Fruit fly (Drosophila melanogaster) whole organism, embryonic: ENCODE measurements around the gene Muc30E.

Experiments used
- Bdp1 ChIP-seq: fragments of 200-800 bp; sonication (Bioruptor generic); optimal IDR thresholded peaks from 3 replicates; lab custom pipeline; 2016; ENCODE audit warnings: missing biosample characterization, missing genetic modification characterization
- Bgb ChIP-seq: fragments of 200-800 bp; sonication (Bioruptor generic); IDR thresholded peaks from 2 replicates; pipeline ENCODE4 v1.3.6; 2022; ENCODE audit warnings: missing biosample characterization, missing genetic modification characterization; ENCODE audit not compliant: partially characterized antibody
- BtbVII ChIP-seq: fragments of 200-800 bp; sonication (Bioruptor generic); optimal IDR thresholded peaks from 3 replicates; lab custom pipeline; 2017; ENCODE audit warnings: missing biosample characterization, mild to moderate bottlenecking, missing genetic modification characterization
- CG10321 ChIP-seq: fragments of 200-800 bp; sonication (Bioruptor generic); IDR thresholded peaks from 2 replicates; pipeline ENCODE4 v1.3.6; 2022; ENCODE audit warnings: missing biosample characterization, missing genetic modification characterization
- CG12659 ChIP-seq: fragments of 200-800 bp; sonication (Bioruptor generic); optimal IDR thresholded peaks from 3 replicates; lab custom pipeline; 2017; ENCODE audit warnings: mild to moderate bottlenecking, missing biosample characterization, missing genetic modification reagents, missing genetic modification characterization
- CG12942 ChIP-seq: fragments of 200-800 bp; sonication (Bioruptor generic); optimal IDR thresholded peaks from 3 replicates; lab custom pipeline; 2016; ENCODE audit warnings: missing biosample characterization, missing genetic modification characterization
- CG14050 ChIP-seq: fragments of 200-800 bp; sonication (Bioruptor generic); IDR thresholded peaks from 3 replicates; pipeline ENCODE4 v1.3.6; 2022; ENCODE audit warnings: missing biosample characterization, missing genetic modification characterization
- CG14710 ChIP-seq: fragments of 200-800 bp; sonication (Bioruptor generic); optimal IDR thresholded peaks from 3 replicates; lab custom pipeline; 2019; ENCODE audit warnings: missing biosample characterization, mild to moderate bottlenecking, missing genetic modification characterization, moderate library complexity
- CG15479 ChIP-seq: fragments of 200-800 bp; sonication (Bioruptor generic); optimal IDR thresholded peaks from 3 replicates; lab custom pipeline; 2019; ENCODE audit warnings: missing biosample characterization, mild to moderate bottlenecking, missing genetic modification characterization, moderate library complexity
- CG1603 ChIP-seq: fragments of 200-800 bp; sonication (Bioruptor generic); optimal IDR thresholded peaks from 2 replicates; lab custom pipeline; 2019; ENCODE audit warnings: missing biosample characterization, mild to moderate bottlenecking, missing genetic modification characterization, moderate library complexity
- CG1832 ChIP-seq: fragments of 200-800 bp; sonication (Bioruptor generic); optimal IDR thresholded peaks from 2 replicates; lab custom pipeline; 2017; ENCODE audit warnings: missing biosample characterization, mild to moderate bottlenecking, missing genetic modification characterization, inconsistent platforms
- CG2199 ChIP-seq: fragments of 200-800 bp; sonication (Bioruptor generic); IDR thresholded peaks from 3 replicates; pipeline ENCODE4 v1.3.6; 2022; ENCODE audit warnings: missing biosample characterization, missing genetic modification characterization
- CG2712 ChIP-seq: fragments of 200-800 bp; optimal IDR thresholded peaks from 3 replicates; lab custom pipeline; 2019; ENCODE audit warnings: missing biosample characterization, mild to moderate bottlenecking, missing genetic modification characterization, moderate library complexity
- CG2875 ChIP-seq: fragments of 200-800 bp; sonication (Bioruptor generic); optimal IDR thresholded peaks from 2 replicates; lab custom pipeline; 2017; ENCODE audit warnings: missing biosample characterization, mild to moderate bottlenecking, missing genetic modification characterization, missing genetic modification reagents
- CG30020 ChIP-seq: fragments of 200-800 bp; optimal IDR thresholded peaks from 2 replicates; lab custom pipeline; 2019; ENCODE audit warnings: missing biosample characterization, mild to moderate bottlenecking, missing genetic modification characterization, moderate library complexity
- CG34422 ChIP-seq: fragments of 200-800 bp; sonication (Bioruptor generic); IDR thresholded peaks from 3 replicates; pipeline ENCODE4 v1.3.6; 2022; ENCODE audit warnings: missing biosample characterization, missing genetic modification characterization
- CG3726 ChIP-seq: fragments of 200-800 bp; sonication (Bioruptor generic); IDR thresholded peaks from 3 replicates; pipeline ENCODE4, ENCODE4 v1.3.6; 2022; ENCODE audit warnings: missing biosample characterization, missing genetic modification characterization
- CG3995 ChIP-seq: fragments of 200-800 bp; sonication (Bioruptor generic); optimal IDR thresholded peaks from 3 replicates; lab custom pipeline; 2016; ENCODE audit warnings: missing biosample characterization, missing genetic modification characterization
- CG5180 ChIP-seq: fragments of 200-800 bp; sonication (Bioruptor generic); optimal IDR thresholded peaks from 3 replicates; lab custom pipeline; 2017; ENCODE audit warnings: missing biosample characterization, missing genetic modification characterization, mild to moderate bottlenecking, moderate library complexity, missing genetic modification reagents
- CG6683 ChIP-seq: fragments of 200-800 bp; sonication (Bioruptor generic); optimal IDR thresholded peaks from 2 replicates; lab custom pipeline; 2017; ENCODE audit warnings: missing biosample characterization, mild to moderate bottlenecking, missing genetic modification characterization, missing genetic modification reagents
- CG7987 ChIP-seq: fragments of 200-800 bp; sonication (Bioruptor generic); optimal IDR thresholded peaks from 2 replicates; lab custom pipeline; 2018; ENCODE audit warnings: missing biosample characterization, mild to moderate bottlenecking, missing genetic modification characterization, moderate library complexity
- CG8281 ChIP-seq: fragments of 200-800 bp; sonication (Bioruptor generic); optimal IDR thresholded peaks from 2 replicates; lab custom pipeline; 2018; ENCODE audit warnings: missing biosample characterization, mild to moderate bottlenecking, missing genetic modification characterization, moderate library complexity
- CG9727 ChIP-seq: fragments of 200-800 bp; sonication (Bioruptor generic); optimal IDR thresholded peaks from 3 replicates; lab custom pipeline; 2017; ENCODE audit warnings: missing biosample characterization, mild to moderate bottlenecking, missing genetic modification characterization
- Dref ChIP-seq: fragments of 200-800 bp; sonication (Bioruptor generic); IDR thresholded peaks from 2 replicates; pipeline ENCODE4 v1.3.6; 2022; ENCODE audit warnings: missing biosample characterization, missing genetic modification characterization
- Ets97D ChIP-seq: fragments of 200-800 bp; sonication (Bioruptor generic); optimal IDR thresholded peaks from 3 replicates; lab custom pipeline; 2016; ENCODE audit warnings: missing biosample characterization, missing genetic modification characterization
- Fer2 ChIP-seq: fragments of 200-800 bp; sonication (Bioruptor generic); optimal IDR thresholded peaks from 2 replicates; lab custom pipeline; 2018; ENCODE audit warnings: missing biosample characterization, mild to moderate bottlenecking, missing genetic modification characterization, moderate library complexity
- Gsc ChIP-seq: fragments of 200-800 bp; sonication (Bioruptor generic); IDR thresholded peaks from 2 replicates; pipeline ENCODE4 v1.3.6; 2022; ENCODE audit warnings: missing biosample characterization, missing genetic modification characterization
- Gug ChIP-seq: fragments of 200-800 bp; sonication (Bioruptor generic); IDR thresholded peaks from 4 replicates; pipeline ENCODE4 v1.3.6; 2022; ENCODE audit warnings: missing biosample characterization, missing genetic modification characterization
- Hey ChIP-seq: fragments of 200-800 bp; sonication (Bioruptor generic); optimal IDR thresholded peaks from 3 replicates; lab custom pipeline; 2018; ENCODE audit warnings: missing biosample characterization, mild to moderate bottlenecking, missing genetic modification characterization
- MBD-R2 ChIP-seq: fragments of 200-800 bp; sonication (Bioruptor generic); IDR thresholded peaks from 2 replicates; pipeline ENCODE4 v1.3.6; 2022; ENCODE audit warnings: missing biosample characterization, missing genetic modification characterization
- MESR4 ChIP-seq: fragments of 200-800 bp; sonication (Bioruptor generic); optimal IDR thresholded peaks from 2 replicates; lab custom pipeline; 2018; ENCODE audit warnings: missing biosample characterization, mild to moderate bottlenecking, missing genetic modification characterization, moderate library complexity
- Meics ChIP-seq: fragments of 200-800 bp; sonication (Bioruptor generic); optimal IDR thresholded peaks from 2 replicates; lab custom pipeline; 2017; ENCODE audit warnings: missing biosample characterization, mild to moderate bottlenecking, missing genetic modification characterization
- Myb ChIP-seq: fragments of 200-800 bp; sonication (Bioruptor generic); optimal IDR thresholded peaks from 2 replicates; lab custom pipeline; 2016; ENCODE audit warnings: missing biosample characterization, missing genetic modification characterization
- NC2β ChIP-seq: fragments of 200-800 bp; sonication (Bioruptor generic); optimal IDR thresholded peaks from 2 replicates; lab custom pipeline; 2016; ENCODE audit warnings: missing biosample characterization, missing genetic modification characterization
- NFAT ChIP-seq: fragments of 200-800 bp; sonication (Bioruptor generic); IDR thresholded peaks from 2 replicates; pipeline ENCODE4 v1.3.6; 2022; ENCODE audit warnings: missing biosample characterization, missing genetic modification characterization
- Opbp ChIP-seq: fragments of 200-800 bp; sonication (Bioruptor generic); IDR thresholded peaks from 3 replicates; pipeline ENCODE4 v1.3.6; 2022; ENCODE audit warnings: missing biosample characterization, missing genetic modification characterization; ENCODE audit not compliant: partially characterized antibody
- Sin3A ChIP-seq: fragments of >200 bp; optimal IDR thresholded peaks from 2 replicates; lab custom pipeline; 2018
- ab ChIP-seq: fragments of 200-800 bp; sonication (Bioruptor generic); optimal IDR thresholded peaks from 2 replicates; lab custom pipeline; 2016; ENCODE audit warnings: missing biosample characterization, missing genetic modification characterization
- cas ChIP-seq: fragments of 200-800 bp; sonication (Bioruptor generic); IDR thresholded peaks from 2 replicates; pipeline ENCODE4 v1.3.6; 2022; ENCODE audit warnings: missing biosample characterization, missing genetic modification characterization
- chinmo ChIP-seq: fragments of 200-800 bp; sonication (Bioruptor generic); IDR thresholded peaks from 4 replicates; pipeline ENCODE4 v1.3.6; 2022; ENCODE audit warnings: missing biosample characterization, missing genetic modification characterization; ENCODE audit not compliant: partially characterized antibody
- dan ChIP-seq: fragments of 200-800 bp; sonication (Bioruptor generic); IDR thresholded peaks from 2 replicates; pipeline ENCODE4 v1.3.6; 2022; ENCODE audit warnings: missing biosample characterization, missing genetic modification characterization
- dimm ChIP-seq: fragments of 200-800 bp; sonication (Bioruptor generic); IDR thresholded peaks from 2 replicates; pipeline ENCODE4 v1.3.6; 2022; ENCODE audit warnings: missing biosample characterization, missing genetic modification characterization
- en ChIP-seq: fragments of 200-800 bp; sonication (Bioruptor generic); optimal IDR thresholded peaks from 2 replicates; lab custom pipeline; 2016; ENCODE audit warnings: missing biosample characterization, missing genetic modification characterization
- hkb ChIP-seq, 2 experiments: fragments of 200-800 bp in 1 of 2; fragments of >200 bp in 1 of 2; sonication (Bioruptor generic) in 1 of 2; IDR thresholded peaks in 1 of 2; optimal IDR thresholded peaks in 1 of 2; 2 replicates each; pipeline versions ENCODE4 v1.3.6 to Lab custom; 2017 to 2022; ENCODE audit warnings: missing biosample characterization in 1 of 2, missing genetic modification characterization in 1 of 2
- onecut ChIP-seq: fragments of 200-800 bp; sonication (Bioruptor generic); IDR thresholded peaks from 2 replicates; pipeline ENCODE4 v1.3.6; 2022; ENCODE audit warnings: missing biosample characterization, missing genetic modification characterization
- pita ChIP-seq: fragments of 200-800 bp; sonication (Bioruptor generic); optimal IDR thresholded peaks from 2 replicates; lab custom pipeline; 2017; ENCODE audit warnings: missing biosample characterization, mild to moderate bottlenecking, missing genetic modification characterization
- repo ChIP-seq: fragments of 200-800 bp; sonication (Bioruptor generic); optimal IDR thresholded peaks from 2 replicates; lab custom pipeline; 2016; ENCODE audit warnings: missing biosample characterization, missing genetic modification characterization
- row ChIP-seq: fragments of 200-800 bp; sonication (Bioruptor generic); IDR thresholded peaks from 3 replicates; pipeline ENCODE4 v1.3.6; 2022; ENCODE audit warnings: missing biosample characterization, missing genetic modification characterization
- scrt ChIP-seq: fragments of 200-800 bp; sonication (Bioruptor generic); optimal IDR thresholded peaks from 2 replicates; lab custom pipeline; 2018; ENCODE audit warnings: missing biosample characterization, mild to moderate bottlenecking, missing genetic modification characterization, moderate library complexity
- stwl ChIP-seq: fragments of 200-800 bp; sonication (Bioruptor generic); optimal IDR thresholded peaks from 3 replicates; lab custom pipeline; 2018; ENCODE audit warnings: missing biosample characterization, mild to moderate bottlenecking, missing genetic modification characterization, moderate library complexity
- trem ChIP-seq: fragments of 200-800 bp; optimal IDR thresholded peaks from 3 replicates; lab custom pipeline; 2019; ENCODE audit warnings: missing biosample characterization, mild to moderate bottlenecking, missing genetic modification characterization, moderate library complexity
- usp ChIP-seq: fragments of >200 bp; optimal IDR thresholded peaks from 2 replicates; lab custom pipeline; 2017; ENCODE audit warnings: missing biosample characterization, missing genetic modification characterization

Gene Muc30E

DNA sequence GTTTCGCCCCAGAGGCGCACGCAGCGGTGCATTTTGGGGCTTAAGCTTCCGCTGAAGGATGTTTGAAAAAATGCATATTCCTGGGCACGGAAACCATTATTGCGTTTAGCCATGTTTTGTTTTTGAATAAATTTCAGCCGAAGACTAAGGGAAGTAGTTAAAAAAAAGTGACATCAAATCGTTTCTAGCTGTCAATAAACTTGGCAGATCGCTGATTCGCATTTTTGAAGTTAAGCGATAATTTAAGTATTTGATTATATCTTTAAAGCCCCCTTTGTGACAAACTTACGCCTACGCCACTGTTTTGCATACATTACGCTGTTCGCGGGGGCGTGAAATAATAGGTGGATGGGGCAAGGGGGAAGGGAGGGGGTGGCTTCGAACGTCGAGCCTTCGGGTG, 38.6 kb downstream of the Muc30E start (continued):
- TF ChIP-seq Bgb (no peak), CG2875 (GFP tag; lab: Kevin White, UChicago) (no peak), repo (no peak), Hey (tag; lab: Kevin White, UChicago) (no peak), CG3726 (GFP tag; lab: Robert Waterston, UW) (no peak), trem (tag; lab: Kevin White, UChicago) (no peak), CG14050 (no peak), chinmo (GFP tag; lab: Robert Waterston, UW) (no peak), row (peak; percentile 41; the same call in 1 of the 3 replicates), Gsc (GFP tag; lab: Robert Waterston, UW) (no peak), CG34422 (no peak), CG3995 (GFP tag; lab: Kevin White, UChicago) (no peak), Ets97D (GFP tag; lab: Kevin White, UChicago) (no peak), scrt (peak; percentile 27), CG2712 (tag; lab: Kevin White, UChicago) (no peak), CG14710 (tag; lab: Kevin White, UChicago) (no peak), CG10321 (no peak), Sin3A (lab: Kevin White, UChicago) (no peak), NFAT (GFP tag; lab: Robert Waterston, UW) (no peak), Gug (GFP tag; lab: Robert Waterston, UW) (0 out of 4 replicates have a peak, but pooled peaks have one; percentile 14), dimm (no peak), Opbp (GFP tag; lab: Robert Waterston, UW) (no peak), CG6683 (GFP tag; lab: Kevin White, UChicago) (no peak), en (GFP tag; lab: Kevin White, UChicago) (no peak), Myb (GFP tag; lab: Kevin White, UChicago) (peak; percentile 6), stwl (tag; lab: Kevin White, UChicago) (no peak), CG12659 (GFP tag; lab: Kevin White, UChicago) (peak; percentile 38), CG5180 (GFP tag; lab: Kevin White, UChicago) (no peak), Meics (GFP tag; lab: Kevin White, UChicago) (peak; percentile 63), BtbVII (GFP tag; lab: Kevin White, UChicago) (no peak), CG15479 (no peak), dan (GFP tag; lab: Robert Waterston, UW) (no peak), Fer2 (tag; lab: Kevin White, UChicago) (no peak), onecut (GFP tag; lab: Robert Waterston, UW) (no peak), pita (GFP tag; lab: Kevin White, UChicago) (no peak), CG2199 (no peak), CG30020 (tag; lab: Kevin White, UChicago) (no peak), hkb (optimal IDR thresholded peaks at IDR 0.05; lab: Kevin White, UChicago) (no peak), hkb (GFP tag; IDR thresholded peaks at IDR 0.05; lab: Robert Waterston, UW) (0 out of 2 replicates have a peak, but pooled peaks have one; percentile 16), CG12942 (no peak), CG7987 (GFP tag; lab: Kevin White, UChicago) (no peak), Bdp1 (GFP tag; lab: Kevin White, UChicago) (no peak), NC2β (GFP tag; lab: Kevin White, UChicago) (no peak), usp (GFP tag; lab: Kevin White, UChicago) (no peak), ab (GFP tag; lab: Kevin White, UChicago) (no peak), CG1832 (GFP tag; lab: Kevin White, UChicago) (no peak), Dref (GFP tag; lab: Robert Waterston, UW) (no peak), MBD-R2 (GFP tag; lab: Robert Waterston, UW) (no peak), CG1603 (tag; lab: Kevin White, UChicago) (no peak), MESR4 (GFP tag; lab: Kevin White, UChicago) (no peak), cas (GFP tag; lab: Robert Waterston, UW) (no peak), CG9727 (peak; percentile 48), CG8281 (tag; lab: Kevin White, UChicago) (no peak)
